Worm (Caenorhabditis elegans) whole organism, mixed stage, embryonic: ENCODE measurements around the gene dgk-2.

Experiments
- ces-1 ChIP-seq: fragments of 150-350 bp; optimal IDR thresholded peaks from 2 replicates; lab custom pipeline; 2014; ENCODE audit warnings: missing biosample characterization, missing genetic modification reagents, missing genetic modification characterization
- elt-1 ChIP-seq: sonication (generic microtip); optimal IDR thresholded peaks from 2 replicates; lab custom pipeline; 2017; ENCODE audit warnings: missing genetic modification characterization, mild to moderate bottlenecking, missing compliant biosample characterization, antibody characterized with exemption, moderate library complexity, borderline replicate concordance; ENCODE audit not compliant: insufficient read depth
- ham-2 ChIP-seq: fragments of 200-800 bp; sonication (Bioruptor generic); optimal IDR thresholded peaks from 2 replicates; lab custom pipeline; 2018; ENCODE audit warnings: mild to moderate bottlenecking, missing genetic modification characterization, missing compliant biosample characterization
- lin-13 ChIP-seq: fragments of 150-350 bp; optimal IDR thresholded peaks from 2 replicates; lab custom pipeline; 2014; ENCODE audit warnings: missing biosample characterization, missing genetic modification characterization
- mep-1 ChIP-seq: fragments of 150-350 bp; optimal IDR thresholded peaks from 2 replicates; lab custom pipeline; 2017; ENCODE audit warnings: missing biosample characterization, missing genetic modification reagents, missing genetic modification characterization, inconsistent platforms
- nhr-237 ChIP-seq: fragments of 150-350 bp; optimal IDR thresholded peaks from 2 replicates; lab custom pipeline; 2014; ENCODE audit warnings: missing biosample characterization, missing genetic modification characterization
- nhr-76 ChIP-seq: sonication (generic microtip); optimal IDR thresholded peaks from 2 replicates; lab custom pipeline; 2017; ENCODE audit warnings: missing biosample characterization, missing genetic modification characterization
- pha-4 ChIP-seq: fragments of 150-350 bp; optimal IDR thresholded peaks from 2 replicates; lab custom pipeline; 2018; ENCODE audit warnings: missing biosample characterization, missing genetic modification reagents, missing genetic modification characterization
- unc-39 ChIP-seq: fragments of 150-350 bp; optimal IDR thresholded peaks from 2 replicates; lab custom pipeline; 2014; ENCODE audit warnings: missing biosample characterization, missing genetic modification characterization
- unc-62 ChIP-seq: fragments of 150-350 bp; optimal IDR thresholded peaks from 2 replicates; lab custom pipeline; 2014; ENCODE audit warnings: missing biosample characterization, missing genetic modification reagents, missing genetic modification characterization
- zip-8 ChIP-seq: fragments of 150-350 bp; optimal IDR thresholded peaks from 2 replicates; lab custom pipeline; 2014; ENCODE audit warnings: missing biosample characterization, missing genetic modification characterization
- ztf-11 ChIP-seq: fragments of 150-350 bp; optimal IDR thresholded peaks from 2 replicates; lab custom pipeline; 2014; ENCODE audit warnings: missing biosample characterization, missing genetic modification characterization

- TF ChIP-seq unc-39 (tag; lab: Kevin White, UChicago) (no peak), unc-62 (GFP tag; lab: Kevin White, UChicago) (no peak), ztf-11 (no peak), nhr-237 (tag; lab: Kevin White, UChicago) (no peak), pha-4 (tag; lab: Kevin White, UChicago) (no peak), nhr-76 (tag; lab: Kevin White, UChicago) (no peak), lin-13 (tag; lab: Kevin White, UChicago) (no peak), mep-1 (tag; lab: Kevin White, UChicago) (no peak), ces-1 (no peak), ham-2 (GFP tag; lab: Kevin White, UChicago) (no peak), elt-1 (tag; lab: Kevin White, UChicago) (no peak), zip-8 (tag; lab: Kevin White, UChicago) (no peak)
Observed at ce11 chrX:4523315-4523714, 19.1 kb upstream of the dgk-2 start.
